Worm (Caenorhabditis elegans) whole organism, dauer: ENCODE results near the gene clec-254.
"Not testable (repeated sequence)": the region's sequence is repeated elsewhere in the genome, so short reads cannot be mapped to it uniquely, and the experiment has no call there.

Experiments
- unc-62 ChIP-seq: sonication (generic microtip); optimal IDR thresholded peaks from 2 replicates; lab custom pipeline; 2017; ENCODE audit warnings: missing biosample characterization, missing genetic modification reagents, missing genetic modification characterization

The clec-254 gene

ce11 chrV:18754328-18754727, at the start of gene clec-254:
clec-254 (minus strand) TSS chrV:18754428.
- TF ChIP-seq unc-62 (GFP tag; lab: Kevin White, UChicago) = not testable (repeated sequence)

DNA sequence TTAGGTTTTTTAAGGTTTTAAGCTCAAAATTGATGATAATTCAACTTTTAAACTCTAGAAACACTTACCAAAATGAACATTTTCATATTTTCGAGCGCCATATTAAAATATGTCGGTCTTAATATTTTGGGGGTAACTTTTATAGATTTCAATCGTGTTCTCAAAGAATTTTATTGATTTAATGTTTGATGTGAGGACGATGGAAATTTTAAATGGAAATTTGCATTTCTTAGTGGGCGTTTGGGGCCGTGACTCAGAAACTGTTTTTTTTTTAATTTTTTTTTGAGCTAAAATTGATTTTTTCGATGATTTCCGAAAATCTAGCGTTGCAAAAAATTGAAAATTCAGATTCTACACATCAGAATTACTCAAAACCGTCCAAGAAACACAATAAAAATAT, 49.0 kb upstream of the clec-254 start, which contains the start of gene C54E10.10:
Gene C54E10.10 (minus strand): TSS at position 101 of the 400 bp plus-strand sequence.
- TF ChIP-seq unc-62 (GFP tag; lab: Kevin White, UChicago) = no peak

ce11 chrV:18802077-18802476, 47.8 kb upstream of the clec-254 start, which contains the start of gene C54E10.11:
C54E10.11 (minus strand) TSS chrV:18802177.
- no peak for TF ChIP-seq unc-62 (GFP tag; lab: Kevin White, UChicago)

DNA sequence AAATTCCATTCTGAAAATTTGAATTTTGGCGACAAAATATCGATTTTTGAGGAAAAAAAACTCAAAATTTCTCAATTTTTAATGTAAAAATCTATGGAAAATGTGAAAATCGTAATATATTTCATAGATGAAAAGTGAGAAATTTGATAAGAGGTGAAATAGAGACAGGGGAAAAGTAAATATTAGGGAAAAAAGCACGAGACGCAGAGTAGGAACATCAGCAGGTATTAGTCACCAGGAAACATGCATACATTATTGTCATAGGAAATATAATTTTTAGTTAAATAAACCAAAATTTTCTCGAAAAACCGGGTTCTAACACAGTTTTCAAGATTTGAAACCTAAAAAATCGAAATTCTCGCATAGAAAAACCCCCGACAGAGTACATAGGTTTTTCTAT, 46.6 kb upstream of the clec-254 start, which contains the start of gene nhr-170:
Gene nhr-170 (minus strand): TSS at position 16 of the 400 bp plus-strand sequence.
- TF ChIP-seq unc-62 (GFP tag; lab: Kevin White, UChicago) = no peak

DNA sequence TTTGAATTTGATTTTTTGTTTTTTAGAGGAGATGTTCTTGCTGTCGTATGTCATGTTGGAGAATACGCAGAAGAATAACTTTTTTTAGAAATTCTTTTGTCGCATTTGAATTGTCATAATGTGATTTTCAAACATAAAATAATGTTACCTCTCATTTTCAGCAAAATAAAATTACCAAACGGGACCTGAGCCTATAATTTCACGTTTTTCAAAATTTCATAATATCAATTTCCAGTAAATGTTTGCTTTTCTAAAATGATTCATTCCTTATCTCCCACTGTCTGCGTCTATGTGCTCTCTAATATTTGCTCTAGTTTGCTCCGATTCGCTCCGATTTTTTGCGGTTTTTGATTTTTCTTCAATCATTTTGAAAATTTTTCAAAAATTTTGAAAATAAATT, 36.4 kb upstream of the clec-254 start, which contains the start of gene nhr-231:
Gene nhr-231 (plus strand): TSS at position 301 of the 400 bp plus-strand sequence.
- TF ChIP-seq unc-62 (GFP tag; lab: Kevin White, UChicago) = no peak

- no peak for TF ChIP-seq unc-62 (GFP tag; lab: Kevin White, UChicago)
Observed at ce11 chrV:18787417-18787918, 33.2 kb upstream of the clec-254 start, which contains the start of gene Y17D7B.2. Y17D7B.2 (plus strand) TSS chrV:18787739.

ce11 chrV:18786694-18787093, 32.5 kb upstream of the clec-254 start, which contains the start of gene Y17D7B.3:
Y17D7B.3 (minus strand) TSS chrV:18786794.
- no peak for TF ChIP-seq unc-62 (GFP tag; lab: Kevin White, UChicago)

ce11 chrV:18783474-18783873, 29.2 kb upstream of the clec-254 start, which contains the start of gene Y17D7B.10:
Y17D7B.10 (plus strand) TSS chrV:18783716.
- TF ChIP-seq unc-62 (GFP tag; lab: Kevin White, UChicago) = no peak

DNA sequence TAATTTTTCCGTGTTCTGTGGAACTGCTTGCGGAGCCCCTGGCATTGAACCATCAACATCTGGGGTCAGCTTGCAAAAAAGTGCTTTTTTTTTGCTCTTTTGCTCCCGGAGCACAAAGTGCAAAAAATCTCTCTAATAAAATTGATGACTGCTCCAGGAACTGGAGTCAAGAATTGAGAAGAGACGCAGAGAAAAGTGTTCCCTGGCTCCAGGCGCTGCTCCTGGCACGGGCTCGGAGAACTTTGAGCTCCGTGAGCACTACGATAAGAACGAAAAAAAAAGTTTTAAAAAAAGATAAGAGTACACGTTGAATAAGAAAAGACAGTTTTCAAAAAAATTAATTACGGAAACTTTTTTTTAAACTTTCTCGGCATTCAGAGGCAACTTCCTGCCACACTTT, 28.5 kb upstream of the clec-254 start:
- no peak for TF ChIP-seq unc-62 (GFP tag; lab: Kevin White, UChicago)

DNA sequence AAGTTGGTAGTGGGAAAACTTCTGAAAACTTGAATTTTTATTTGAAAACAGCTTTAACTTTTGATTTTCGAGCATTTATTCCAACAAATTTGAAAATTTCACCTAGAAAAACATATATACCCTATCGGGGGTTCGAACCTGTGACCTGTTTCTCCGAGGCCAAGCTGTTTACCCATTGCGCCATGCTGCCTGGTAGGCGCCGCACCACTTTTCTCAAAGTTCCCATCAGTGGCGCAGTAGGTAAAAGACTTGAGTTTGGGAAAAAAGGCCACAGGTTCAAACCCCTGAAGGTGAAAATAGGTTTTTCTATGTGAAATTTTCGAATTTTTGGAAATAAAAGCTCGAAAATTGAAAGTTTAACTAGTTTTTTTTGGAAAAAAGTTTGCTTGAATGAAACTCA, 26.4 kb upstream of the clec-254 start:
- TF ChIP-seq unc-62 (GFP tag; lab: Kevin White, UChicago) = no peak

DNA sequence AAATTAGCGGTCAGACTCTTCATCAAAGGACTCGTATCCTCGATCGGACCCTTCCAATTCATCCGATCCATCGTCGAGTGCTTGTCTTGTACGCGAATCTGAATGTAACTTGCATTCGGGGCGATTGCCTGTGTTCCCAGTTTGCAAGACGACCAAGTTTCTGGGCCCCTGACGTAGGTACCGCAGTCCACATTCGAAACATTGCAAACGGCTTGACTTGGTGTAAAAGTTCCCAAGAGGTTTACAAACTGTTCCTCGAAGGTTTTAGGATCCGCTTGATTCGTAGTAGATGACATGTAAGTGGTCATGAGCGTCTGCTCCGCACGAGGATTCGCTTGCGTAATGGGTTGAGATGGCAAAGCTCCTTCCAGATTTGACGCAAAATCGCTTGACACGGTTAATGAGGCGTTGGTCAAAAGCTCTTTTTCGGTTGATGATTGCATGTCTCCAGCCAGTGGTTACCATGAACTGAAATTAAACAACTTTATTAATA, 22.1 kb upstream of the clec-254 start, which contains the start of gene Y17D7B.4:
Gene Y17D7B.4 (minus strand): TSS at position 443 of the 493 bp plus-strand sequence.
- no peak for TF ChIP-seq unc-62 (GFP tag; lab: Kevin White, UChicago)

DNA sequence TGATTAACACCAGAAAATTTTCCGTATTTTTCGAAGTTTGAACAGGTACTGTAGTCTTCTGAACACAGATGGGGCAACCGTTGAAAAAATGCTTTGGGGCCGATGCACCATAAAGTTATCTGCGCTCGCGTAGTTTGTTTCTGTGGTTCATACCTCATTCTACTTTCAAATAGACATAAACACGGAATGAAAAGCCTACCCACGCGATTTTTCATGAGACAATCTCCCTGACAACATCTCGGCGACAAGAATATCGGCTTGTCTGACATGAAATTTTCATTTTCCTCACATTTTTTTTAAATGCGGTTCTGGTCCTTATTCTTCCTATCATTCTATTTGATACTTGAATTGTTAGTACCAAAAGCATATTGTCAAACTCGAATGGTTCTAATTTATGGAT, 18.5 kb upstream of the clec-254 start, which contains the start of gene clec-257:
Gene clec-257 (plus strand): TSS at position 301 of the 400 bp plus-strand sequence.
- no peak for TF ChIP-seq unc-62 (GFP tag; lab: Kevin White, UChicago)

DNA sequence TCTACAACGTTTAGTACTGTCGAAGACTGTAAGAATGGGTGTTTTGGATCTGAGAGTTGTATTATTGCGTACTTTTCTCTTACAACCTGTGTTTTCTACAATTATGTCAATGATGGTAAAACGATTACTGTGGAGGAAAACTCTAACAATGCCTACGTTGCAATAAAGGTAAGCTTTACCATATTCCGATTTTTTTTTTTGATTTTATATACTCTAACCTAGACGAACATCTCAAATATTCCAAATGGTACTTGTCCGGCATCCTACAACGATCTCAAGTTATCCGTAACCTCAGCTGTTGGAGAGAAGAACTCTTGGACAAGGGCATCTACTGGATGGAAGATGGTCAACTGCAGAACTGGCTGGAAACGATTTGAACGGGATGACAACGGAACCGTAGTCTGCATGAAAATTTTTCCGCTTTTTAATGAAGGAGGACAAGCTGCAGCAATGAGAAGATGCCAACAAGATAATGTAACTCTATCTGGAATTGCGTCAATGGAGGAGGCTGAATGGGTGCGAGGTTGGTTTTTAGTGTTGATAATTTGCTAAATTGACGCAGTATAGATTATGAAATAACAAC, 17.7 kb upstream of the clec-254 start:
- no peak for TF ChIP-seq unc-62 (GFP tag; lab: Kevin White, UChicago)

DNA sequence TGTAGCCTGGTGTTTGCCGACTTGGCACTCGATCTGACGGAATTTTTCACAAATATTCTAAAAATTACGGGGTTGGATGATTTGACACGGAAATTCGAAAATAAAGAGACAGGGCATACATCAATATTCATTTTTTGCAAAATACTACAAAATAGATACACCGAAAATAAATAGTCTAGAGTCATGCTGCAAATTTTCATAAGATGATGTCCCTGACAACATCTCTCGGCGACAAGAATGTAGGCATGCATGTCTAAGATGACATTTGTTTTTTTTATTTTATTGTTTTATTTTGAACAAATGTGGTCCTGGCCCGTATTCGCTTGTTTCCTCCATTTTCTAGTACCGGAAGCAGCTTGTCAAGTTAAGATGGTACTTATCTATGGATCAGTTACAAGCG, 17.2 kb upstream of the clec-254 start, which contains the start of gene clec-256:
Gene clec-256 (plus strand): TSS at position 301 of the 400 bp plus-strand sequence.
- TF ChIP-seq unc-62 (GFP tag; lab: Kevin White, UChicago) = no peak

- TF ChIP-seq unc-62 (GFP tag; lab: Kevin White, UChicago) = no peak
Observed at ce11 chrV:18770623-18771022, 16.4 kb upstream of the clec-254 start, which contains the start of gene clec-255. clec-255 (minus strand) TSS chrV:18770723.

DNA sequence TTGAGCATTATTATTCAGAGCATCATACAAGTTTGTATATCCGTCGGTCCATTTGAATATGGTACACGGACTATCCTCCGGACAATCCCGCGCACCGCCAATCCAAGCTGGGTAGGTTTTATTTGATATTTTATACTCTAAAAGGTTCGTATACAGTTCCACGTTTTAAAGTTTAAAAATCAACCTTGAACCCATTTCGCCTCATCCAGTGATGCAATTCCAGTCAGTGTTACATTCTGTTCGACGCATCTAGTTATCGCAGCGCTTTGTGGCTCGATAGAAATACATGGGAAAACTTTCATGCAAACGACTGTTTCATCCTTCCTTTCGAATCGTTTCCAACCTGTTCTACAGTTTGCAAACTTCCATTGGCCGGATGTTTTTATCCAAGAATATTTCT, 15.7 kb upstream of the clec-254 start:
- TF ChIP-seq unc-62 (GFP tag; lab: Kevin White, UChicago) = no peak
